Fruit fly (Drosophila melanogaster): ENCODE measurements around the gene X11L.

Gene X11L

dm6 chrX:17651998-17652738 is 52.8 kb downstream of the X11L start, which contains the start of gene RhoGAPp190 (continued):
- TF ChIP-seq CG13296 (GFP tag; optimal IDR thresholded peaks at IDR 0.05) = no peak
- no peak for TF ChIP-seq CG13424 (tag; optimal IDR thresholded peaks at IDR 0.05)
- TF ChIP-seq NfI (GFP tag; optimal IDR thresholded peaks at IDR 0.05) = peak; percentile 13
- TF ChIP-seq pita (GFP tag; optimal IDR thresholded peaks at IDR 0.05) = peak; percentile 57
- no peak for TF ChIP-seq grn (GFP tag; optimal IDR thresholded peaks at IDR 0.05)
- TF ChIP-seq BEAF-32 (GFP tag; optimal IDR thresholded peaks at IDR 0.05) = peak; percentile 82
- peak; percentile 86 for TF ChIP-seq CG16813 (GFP tag; IDR thresholded peaks at IDR 0.05; ENCODE audit: partially characterized antibody)
- TF ChIP-seq gfzf (GFP tag; optimal IDR thresholded peaks at IDR 0.05) = peak; percentile 48
- TF ChIP-seq hbn (GFP tag; IDR thresholded peaks at IDR 0.05; ENCODE audit: partially characterized antibody) = peak; percentile 81
- no peak for TF ChIP-seq Ets65A (GFP tag)
- TF ChIP-seq Dp (GFP tag; optimal IDR thresholded peaks at IDR 0.05) = peak; percentile 92
- peak; percentile 28 for TF ChIP-seq Nf-YC (tag; optimal IDR thresholded peaks at IDR 0.05)
- peak; percentile 19 for TF ChIP-seq exex (tag; optimal IDR thresholded peaks at IDR 0.05)
- no peak for TF ChIP-seq CG18619 (GFP tag; optimal IDR thresholded peaks at IDR 0.05)
- peak; percentile 87 for TF ChIP-seq Dll (GFP tag; IDR thresholded peaks at IDR 0.05; ENCODE audit: partially characterized antibody)
- peak; percentile 13 for TF ChIP-seq Dek (tag; optimal IDR thresholded peaks at IDR 0.05)
- TF ChIP-seq HHEX (GFP tag; optimal IDR thresholded peaks at IDR 0.05) = no peak
- TF ChIP-seq CG4360 (GFP tag; IDR thresholded peaks at IDR 0.05) = peak; percentile 91
- TF ChIP-seq ato (GFP tag; IDR thresholded peaks at IDR 0.05; ENCODE audit: partially characterized antibody) = peak; percentile 97
- TF ChIP-seq CG14050 (GFP tag; IDR thresholded peaks at IDR 0.05) = no peak
- peak; percentile 36 for TF ChIP-seq sug (tag; optimal IDR thresholded peaks at IDR 0.05)
- TF ChIP-seq CG13624 (GFP tag; optimal IDR thresholded peaks at IDR 0.05) = peak; percentile 74
- TF ChIP-seq CG14710 (tag; optimal IDR thresholded peaks at IDR 0.05) = peak; percentile 48
- TF ChIP-seq sr (GFP tag; IDR thresholded peaks at IDR 0.05) = 0 out of 3 replicates have a peak, but pooled peaks have one; percentile 8
- no peak for TF ChIP-seq Oli (tag; optimal IDR thresholded peaks at IDR 0.05)
- TF ChIP-seq odd (GFP tag; optimal IDR thresholded peaks at IDR 0.05) = peak; percentile 10
- peak; percentile 9 for TF ChIP-seq MBD-R2 (GFP tag; IDR thresholded peaks at IDR 0.05)
- peak; percentile 67 for TF ChIP-seq sens (GFP tag)
- TF ChIP-seq inv (GFP tag; IDR thresholded peaks at IDR 0.05; ENCODE audit: partially characterized antibody) = peak; percentile 75
- peak; percentile 3 for TF ChIP-seq vfl (GFP tag; optimal IDR thresholded peaks at IDR 0.05)
- TF ChIP-seq CG1832 (GFP tag; optimal IDR thresholded peaks at IDR 0.05) = peak; percentile 91
- peak; percentile 18 for TF ChIP-seq nmo (GFP tag; optimal IDR thresholded peaks at IDR 0.05)
- peak; percentile 24 for TF ChIP-seq pros (GFP tag; optimal IDR thresholded peaks at IDR 0.05)
- TF ChIP-seq CG12104 (GFP tag; optimal IDR thresholded peaks at IDR 0.05) = no peak
- peak; percentile 82 for TF ChIP-seq Scr (GFP tag; IDR thresholded peaks at IDR 0.05; ENCODE audit: partially characterized antibody)
- peak; percentile 8 for TF ChIP-seq grau (tag; optimal IDR thresholded peaks at IDR 0.05)
- peak; percentile 99 for TF ChIP-seq nerfin-2 (GFP tag; IDR thresholded peaks at IDR 0.05; ENCODE audit: partially characterized antibody)
- TF ChIP-seq CG34224 (GFP tag; IDR thresholded peaks at IDR 0.05; ENCODE audit: partially characterized antibody) = peak; percentile 96
- TF ChIP-seq bbx (GFP tag; IDR thresholded peaks at IDR 0.05; ENCODE audit: partially characterized antibody) = peak; percentile 96
- no peak for TF ChIP-seq CG10979 (tag; optimal IDR thresholded peaks at IDR 0.05)
- no peak for TF ChIP-seq emc (GFP tag; optimal IDR thresholded peaks at IDR 0.05)
- peak; percentile 58; the same call in 1 of the 2 replicates for TF ChIP-seq sob (GFP tag; IDR thresholded peaks at IDR 0.05)
- peak; percentile 93 for TF ChIP-seq CG13287 (GFP tag; IDR thresholded peaks at IDR 0.05; ENCODE audit: partially characterized antibody)
- peak; percentile 6 for TF ChIP-seq lbe (GFP tag; optimal IDR thresholded peaks at IDR 0.05)
- TF ChIP-seq CG17829 (tag; optimal IDR thresholded peaks at IDR 0.05) = peak; percentile 39
- no peak for TF ChIP-seq az2 (GFP tag; optimal IDR thresholded peaks at IDR 0.05)
- TF ChIP-seq Stat92E (GFP tag; optimal IDR thresholded peaks at IDR 0.05) = peak in 1 of 3 experiments; percentile 39

All from whole organism, embryonic.